Fruit fly (Drosophila melanogaster) S2 (cell line): Measurements from ENCODE around the gene CG31204.

Experiments used
- CG8478 ChIP-seq: fragments of >200 bp; optimal IDR thresholded peaks from 2 replicates; lab custom pipeline; 2018
- CTCF ChIP-seq, 2 experiments: fragments of >200 bp; optimal IDR thresholded peaks; 2 replicates each; lab custom pipeline; 2018

- TF ChIP-seq CG8478 (no peak), CTCF (optimal IDR thresholded peaks at IDR 0.05; lab: Kevin White, UChicago) (no peak)
Measured at dm6 chr3R:31381861-31382260, 11.5 kb downstream of the CG31204 start, which contains the start of gene CG1607.
